Worm (Caenorhabditis elegans) whole organism, L1 larva: ENCODE data around the gene anp-1.

Source experiments
- C34B4.2 ChIP-seq: sonication (generic microtip); optimal IDR thresholded peaks from 2 replicates; lab custom pipeline; 2017; ENCODE audit warnings: mild to moderate bottlenecking, missing genetic modification characterization, missing compliant biosample characterization
- F16B12.6 ChIP-seq: fragments of 150-350 bp; optimal IDR thresholded peaks from 2 replicates; lab custom pipeline; 2014; ENCODE audit warnings: missing biosample characterization, missing genetic modification characterization
- alr-1 ChIP-seq: fragments of 200-800 bp; sonication (Bioruptor generic); optimal IDR thresholded peaks from 2 replicates; lab custom pipeline; 2018; ENCODE audit warnings: borderline replicate concordance, mild to moderate bottlenecking, missing genetic modification characterization, missing compliant biosample characterization
- dsc-1 ChIP-seq: sonication (generic microtip); optimal IDR thresholded peaks from 2 replicates; lab custom pipeline; 2016; ENCODE audit warnings: mild to moderate bottlenecking, missing genetic modification characterization, missing compliant biosample characterization
- efl-1 ChIP-seq, 4 experiments: fragments of 150-350 bp; optimal IDR thresholded peaks in 3 of 4; peaks in 1 of 4; 1 replicate in 1 of 4; 2 replicates in 3 of 4; lab custom pipeline; 2014; ENCODE audit warnings: missing biosample characterization in 2 of 4, missing genetic modification characterization in 2 of 4, missing genetic modification reagents in 2 of 4
- fos-1 ChIP-seq: fragments of 150-350 bp; optimal IDR thresholded peaks from 2 replicates; lab custom pipeline; 2014; ENCODE audit warnings: missing biosample characterization, missing genetic modification characterization
- hlh-17 ChIP-seq: fragments of 200-800 bp; sonication (Bioruptor generic); optimal IDR thresholded peaks from 2 replicates; lab custom pipeline; 2018; ENCODE audit warnings: missing genetic modification characterization, mild to moderate bottlenecking, missing compliant biosample characterization, moderate library complexity, borderline replicate concordance
- hpl-2 ChIP-seq: fragments of 150-350 bp; optimal IDR thresholded peaks from 2 replicates; lab custom pipeline; 2014; ENCODE audit warnings: missing biosample characterization, missing genetic modification reagents, missing genetic modification characterization
- lsy-2 ChIP-seq, 2 experiments: fragments of 150-350 bp; optimal IDR thresholded peaks; 2 replicates each; lab custom pipeline; 2014; ENCODE audit warnings: missing biosample characterization in 2 of 2, missing genetic modification characterization in 2 of 2
- unc-62 ChIP-seq: fragments of 150-350 bp; optimal IDR thresholded peaks from 2 replicates; lab custom pipeline; 2014; ENCODE audit warnings: missing biosample characterization, missing genetic modification reagents, missing genetic modification characterization

ce11 chrV:12814022-12814421 lies 45.2 kb upstream of the anp-1 start, which contains the start of gene ZC443.3:
- TF ChIP-seq efl-1 (optimal IDR thresholded peaks at IDR 0.05; lab: Kevin White, UChicago) (no peak), efl-1 (GFP tag; optimal IDR thresholded peaks at IDR 0.05 in 1 of 2; lab: Kevin White, UChicago) (no peak), hlh-17 (no peak), F16B12.6 (tag; lab: Kevin White, UChicago) (no peak), dsc-1 (tag; lab: Kevin White, UChicago) (no peak), unc-62 (no peak), C34B4.2 (tag; lab: Kevin White, UChicago) (no peak), alr-1 (tag; lab: Kevin White, UChicago) (no peak), hpl-2 (GFP tag; lab: Kevin White, UChicago) (no peak), lsy-2 (tag; optimal IDR thresholded peaks at IDR 0.05; lab: Kevin White, UChicago) (no peak), fos-1 (tag; lab: Kevin White, UChicago) (no peak)
